Worm (Caenorhabditis elegans) whole organism, mixed stage, embryonic: ENCODE measurements around the gene popl-1.

Experiments
- ces-1 ChIP-seq: fragments of 150-350 bp; optimal IDR thresholded peaks from 2 replicates; lab custom pipeline; 2014; ENCODE audit warnings: missing biosample characterization, missing genetic modification reagents, missing genetic modification characterization
- flh-1 ChIP-seq: fragments of 200-800 bp; sonication (Bioruptor generic); optimal IDR thresholded peaks from 2 replicates; lab custom pipeline; 2018; ENCODE audit warnings: mild to moderate bottlenecking, missing genetic modification characterization, moderate library complexity, missing compliant biosample characterization
- lin-13 ChIP-seq: fragments of 150-350 bp; optimal IDR thresholded peaks from 2 replicates; lab custom pipeline; 2014; ENCODE audit warnings: missing biosample characterization, missing genetic modification characterization
- lsy-2 ChIP-seq: fragments of 150-350 bp; optimal IDR thresholded peaks from 2 replicates; lab custom pipeline; 2014; ENCODE audit warnings: missing biosample characterization, missing genetic modification characterization
- mab-5 ChIP-seq: fragments of 150-350 bp; optimal IDR thresholded peaks from 2 replicates; lab custom pipeline; 2014; ENCODE audit warnings: missing biosample characterization, missing genetic modification characterization
- mep-1 ChIP-seq: fragments of 150-350 bp; optimal IDR thresholded peaks from 2 replicates; lab custom pipeline; 2017; ENCODE audit warnings: missing biosample characterization, missing genetic modification reagents, missing genetic modification characterization, inconsistent platforms
- mls-2 ChIP-seq: sonication (generic microtip); optimal IDR thresholded peaks from 2 replicates; lab custom pipeline; 2016; ENCODE audit warnings: mild to moderate bottlenecking, missing genetic modification characterization, moderate library complexity, missing compliant biosample characterization
- nhr-12 ChIP-seq: fragments of 150-350 bp; optimal IDR thresholded peaks from 2 replicates; lab custom pipeline; 2014; ENCODE audit warnings: missing biosample characterization, missing genetic modification characterization
- nhr-2 ChIP-seq: fragments of 150-350 bp; optimal IDR thresholded peaks from 2 replicates; lab custom pipeline; 2014; ENCODE audit warnings: missing biosample characterization, missing genetic modification characterization
- snpc-4 ChIP-seq: fragments of 150-350 bp; optimal IDR thresholded peaks from 2 replicates; lab custom pipeline; 2014; ENCODE audit warnings: missing biosample characterization, missing genetic modification characterization
- ztf-11 ChIP-seq: fragments of 150-350 bp; optimal IDR thresholded peaks from 2 replicates; lab custom pipeline; 2014; ENCODE audit warnings: missing biosample characterization, missing genetic modification characterization

ce11 chrIII:6467005-6467404, 36.3 kb upstream of the popl-1 start, which contains the start of gene T26A5.2:
- TF ChIP-seq ztf-11 (tag; lab: Kevin White, UChicago) = no peak
- TF ChIP-seq mep-1 (tag; lab: Kevin White, UChicago) = no peak
- no peak for TF ChIP-seq mls-2
- no peak for TF ChIP-seq lsy-2
- no peak for TF ChIP-seq nhr-2 (tag; lab: Kevin White, UChicago)
- no peak for TF ChIP-seq ces-1 (GFP tag; lab: Kevin White, UChicago)
- TF ChIP-seq nhr-12 (tag; lab: Kevin White, UChicago) = no peak
- TF ChIP-seq flh-1 (GFP tag; lab: Kevin White, UChicago) = no peak
- no peak for TF ChIP-seq snpc-4
- no peak for TF ChIP-seq mab-5 (tag; lab: Kevin White, UChicago)
- no peak for TF ChIP-seq lin-13 (tag; lab: Kevin White, UChicago)
